Fruit fly (Drosophila melanogaster): Measurements from ENCODE around the gene Hk.

The Hk gene

DNA sequence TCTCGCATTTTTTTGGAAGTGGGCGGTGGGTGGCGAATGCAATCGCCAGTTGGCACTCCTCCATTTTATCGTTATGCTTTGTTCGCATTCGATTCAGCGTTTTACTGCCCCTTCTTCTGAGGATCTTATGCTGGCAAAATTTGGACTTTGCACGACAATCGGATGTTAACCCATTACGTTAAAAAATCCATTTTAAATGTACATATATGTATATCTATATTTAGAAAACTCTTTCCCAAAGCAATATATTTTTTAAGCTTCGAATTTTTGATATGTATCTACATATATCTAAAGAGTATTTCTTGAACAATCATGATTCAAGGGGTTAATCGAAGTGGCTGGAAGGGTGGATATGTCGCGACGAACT is 2.7 kb upstream of the Hk start:
- TF ChIP-seq CG7045 (GFP tag; optimal IDR thresholded peaks at IDR 0.05), result no peak
- TF ChIP-seq kay (GFP tag; ENCODE audit: borderline replicate concordance), result peak; percentile 28

dm6 chrX:10265213-10266017 is 2.1 kb upstream of the Hk start, which contains the start of gene CG12643:
TSS of gene CG12643 (minus strand) at chrX:10265263.
- TF ChIP-seq cnc (optimal IDR thresholded peaks at IDR 0.05), result no peak
- peak; percentile 47 for TF ChIP-seq CG1620 (GFP tag; optimal IDR thresholded peaks at IDR 0.05)
- peak; percentile 75 for TF ChIP-seq pad (GFP tag; optimal IDR thresholded peaks at IDR 0.05)
- peak; percentile 73 for TF ChIP-seq kay (GFP tag; ENCODE audit: borderline replicate concordance)
- TF ChIP-seq Crg-1 (GFP tag; optimal IDR thresholded peaks at IDR 0.05), result peak; percentile 18
- peak; percentile 92 for TF ChIP-seq CG11617 (GFP tag; optimal IDR thresholded peaks at IDR 0.05)
- TF ChIP-seq Clk (GFP tag; optimal IDR thresholded peaks at IDR 0.05), result peak; percentile 64
- TF ChIP-seq tj (GFP tag; optimal IDR thresholded peaks at IDR 0.05), result peak; percentile 73
- TF ChIP-seq ovo (GFP tag; optimal IDR thresholded peaks at IDR 0.05), result no peak
- peak; percentile 61 for TF ChIP-seq Mnt (GFP tag; optimal IDR thresholded peaks at IDR 0.05)
- TF ChIP-seq CG12768 (GFP tag; optimal IDR thresholded peaks at IDR 0.05), result peak; percentile 70
- TF ChIP-seq CG14711 (tag; optimal IDR thresholded peaks at IDR 0.05), result peak; percentile 59
- TF ChIP-seq cic (GFP tag; optimal IDR thresholded peaks at IDR 0.05), result peak; percentile 54
- TF ChIP-seq toe (GFP tag; optimal IDR thresholded peaks at IDR 0.05), result peak; percentile 27
- peak; percentile 72 for TF ChIP-seq CG5204 (GFP tag; optimal IDR thresholded peaks at IDR 0.05)
- peak; percentile 77 for TF ChIP-seq Hr96 (GFP tag; optimal IDR thresholded peaks at IDR 0.05)
- TF ChIP-seq CG7101 (tag; optimal IDR thresholded peaks at IDR 0.05), result peak; percentile 77
- TF ChIP-seq bab1 (GFP tag; optimal IDR thresholded peaks at IDR 0.05), result peak; percentile 64
- TF ChIP-seq CG33017 (tag; optimal IDR thresholded peaks at IDR 0.05), result peak; percentile 42
- TF ChIP-seq CG7045 (GFP tag; optimal IDR thresholded peaks at IDR 0.05), result peak; percentile 66

- TF ChIP-seq toe (GFP tag; optimal IDR thresholded peaks at IDR 0.05) (no peak), Hr96 (GFP tag; optimal IDR thresholded peaks at IDR 0.05) (no peak), CG1620 (GFP tag; optimal IDR thresholded peaks at IDR 0.05) (no peak), Crg-1 (GFP tag; optimal IDR thresholded peaks at IDR 0.05) (no peak), CG12768 (GFP tag; optimal IDR thresholded peaks at IDR 0.05) (no peak), ovo (GFP tag; optimal IDR thresholded peaks at IDR 0.05) (no peak), cic (GFP tag; optimal IDR thresholded peaks at IDR 0.05) (no peak), Mnt (GFP tag; optimal IDR thresholded peaks at IDR 0.05) (no peak), Clk (GFP tag; optimal IDR thresholded peaks at IDR 0.05) (no peak), CG7101 (tag; optimal IDR thresholded peaks at IDR 0.05) (no peak), bab1 (GFP tag; optimal IDR thresholded peaks at IDR 0.05) (no peak)
These were observed 618 bp upstream of the Hk start for dm6 chrX:10263957-10264248.

- TF ChIP-seq CG1620 (GFP tag; optimal IDR thresholded peaks at IDR 0.05) (no peak), CG7101 (tag; optimal IDR thresholded peaks at IDR 0.05) (no peak)
These were observed 2.1 kb downstream of the Hk start for dm6 chrX:10261172-10261571.

DNA sequence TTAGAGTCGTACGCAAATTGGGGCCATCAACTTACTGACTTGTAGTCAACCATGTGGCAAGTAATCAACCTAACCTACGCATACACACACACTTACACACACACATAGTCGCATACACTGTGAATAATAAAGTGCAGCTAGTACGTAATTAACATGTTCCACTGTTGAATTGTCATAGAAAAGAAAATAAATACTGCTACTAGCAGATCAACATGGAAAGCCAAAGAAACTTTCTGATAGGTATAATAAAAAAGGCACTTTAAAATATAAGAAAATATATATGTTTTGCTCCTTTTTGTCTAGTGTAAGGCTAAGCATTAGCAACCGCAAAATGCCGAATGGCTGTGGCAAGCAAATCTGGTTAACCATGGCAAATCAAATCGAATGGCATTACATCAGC is 3.8 kb downstream of the Hk start:
- TF ChIP-seq tj (GFP tag; optimal IDR thresholded peaks at IDR 0.05) (no peak), CG7045 (GFP tag; optimal IDR thresholded peaks at IDR 0.05) (no peak), CG5204 (GFP tag; optimal IDR thresholded peaks at IDR 0.05) (no peak), CG33017 (tag; optimal IDR thresholded peaks at IDR 0.05) (no peak), CG7101 (tag; optimal IDR thresholded peaks at IDR 0.05) (no peak), cic (GFP tag; optimal IDR thresholded peaks at IDR 0.05) (no peak)

- TF ChIP-seq Mnt (GFP tag; optimal IDR thresholded peaks at IDR 0.05), result no peak
- TF ChIP-seq CG11617 (GFP tag; optimal IDR thresholded peaks at IDR 0.05), result no peak
These were observed 7.1 kb downstream of the Hk start for dm6 chrX:10256228-10256627.

- TF ChIP-seq bab1 (GFP tag; optimal IDR thresholded peaks at IDR 0.05) (no peak), CG7045 (GFP tag; optimal IDR thresholded peaks at IDR 0.05) (no peak), CG1620 (GFP tag; optimal IDR thresholded peaks at IDR 0.05) (no peak), CG14711 (tag; optimal IDR thresholded peaks at IDR 0.05) (no peak), Mnt (GFP tag; optimal IDR thresholded peaks at IDR 0.05) (no peak), Crg-1 (GFP tag; optimal IDR thresholded peaks at IDR 0.05) (no peak), CG11617 (GFP tag; optimal IDR thresholded peaks at IDR 0.05) (no peak), CG33017 (tag; optimal IDR thresholded peaks at IDR 0.05) (no peak), CG12768 (GFP tag; optimal IDR thresholded peaks at IDR 0.05) (no peak), Clk (GFP tag; optimal IDR thresholded peaks at IDR 0.05) (no peak), CG7101 (tag; optimal IDR thresholded peaks at IDR 0.05) (no peak), Hr96 (GFP tag; optimal IDR thresholded peaks at IDR 0.05) (no peak), toe (GFP tag; optimal IDR thresholded peaks at IDR 0.05) (no peak), tj (GFP tag; optimal IDR thresholded peaks at IDR 0.05) (no peak), pad (GFP tag; optimal IDR thresholded peaks at IDR 0.05) (no peak), cnc (optimal IDR thresholded peaks at IDR 0.05) (no peak)
These were observed 10.5 kb downstream of the Hk start for dm6 chrX:10252745-10253144.
